Fruit fly (Drosophila melanogaster) whole organism, embryonic: ENCODE results near the gene St2.

Experiments used
- ATbp ChIP-seq: fragments of 200-800 bp; sonication (Bioruptor generic); optimal IDR thresholded peaks from 2 replicates; lab custom pipeline; 2017; ENCODE audit warnings: missing biosample characterization, mild to moderate bottlenecking, missing genetic modification characterization, missing genetic modification reagents
- C15 ChIP-seq: fragments of 200-800 bp; sonication (Bioruptor generic); IDR thresholded peaks from 3 replicates; pipeline ENCODE4 v1.3.6; 2022; ENCODE audit warnings: missing biosample characterization, missing genetic modification characterization
- CG1024 ChIP-seq: fragments of 200-800 bp; sonication (Bioruptor generic); IDR thresholded peaks from 2 replicates; pipeline ENCODE4 v1.3.6; 2022; ENCODE audit warnings: missing biosample characterization, missing genetic modification characterization
- CG10274 ChIP-seq: fragments of 200-800 bp; sonication (Bioruptor generic); optimal IDR thresholded peaks from 3 replicates; lab custom pipeline; 2017; ENCODE audit warnings: missing biosample characterization, mild to moderate bottlenecking, missing genetic modification characterization
- CG10959 ChIP-seq: fragments of 200-800 bp; sonication (Bioruptor generic); IDR thresholded peaks from 2 replicates; pipeline ENCODE4 v1.3.6; 2022; ENCODE audit warnings: missing biosample characterization, missing genetic modification characterization
- CG11085 ChIP-seq: fragments of 200-800 bp; sonication (Bioruptor generic); IDR thresholded peaks from 2 replicates; pipeline ENCODE4 v1.3.6; 2022; ENCODE audit warnings: missing biosample characterization, missing genetic modification characterization
- CG12299 ChIP-seq: fragments of 200-800 bp; sonication (Bioruptor generic); optimal IDR thresholded peaks from 2 replicates; lab custom pipeline; 2018; ENCODE audit warnings: missing biosample characterization, mild to moderate bottlenecking, missing genetic modification characterization
- CG12391 ChIP-seq: fragments of 200-800 bp; sonication (Bioruptor generic); optimal IDR thresholded peaks from 3 replicates; lab custom pipeline; 2018; ENCODE audit warnings: missing biosample characterization, mild to moderate bottlenecking, missing genetic modification characterization, moderate library complexity
- CG14014 ChIP-seq: fragments of 200-800 bp; sonication (Bioruptor generic); IDR thresholded peaks from 2 replicates; pipeline ENCODE4 v1.3.6; 2022; ENCODE audit warnings: missing biosample characterization, missing genetic modification characterization
- CG15011 ChIP-seq: fragments of 200-800 bp; sonication (Bioruptor generic); optimal IDR thresholded peaks from 3 replicates; lab custom pipeline; 2018; ENCODE audit warnings: missing biosample characterization, mild to moderate bottlenecking, missing genetic modification characterization
- CG15696 ChIP-seq: fragments of 200-800 bp; sonication (Bioruptor generic); optimal IDR thresholded peaks from 2 replicates; lab custom pipeline; 2019; ENCODE audit warnings: missing biosample characterization, mild to moderate bottlenecking, missing genetic modification characterization, moderate library complexity
- CG16779 ChIP-seq: fragments of 200-800 bp; sonication (Bioruptor generic); IDR thresholded peaks from 2 replicates; pipeline ENCODE4 v1.3.6; 2022; ENCODE audit warnings: missing biosample characterization, missing genetic modification characterization
- CG16815 ChIP-seq: fragments of 200-800 bp; sonication (Bioruptor generic); optimal IDR thresholded peaks from 3 replicates; lab custom pipeline; 2017; ENCODE audit warnings: missing biosample characterization, mild to moderate bottlenecking, missing genetic modification characterization
- CG17802 ChIP-seq: fragments of 200-800 bp; sonication (Bioruptor generic); optimal IDR thresholded peaks from 2 replicates; lab custom pipeline; 2018; ENCODE audit warnings: missing biosample characterization, mild to moderate bottlenecking, missing genetic modification characterization, moderate library complexity
- CG2202 ChIP-seq: fragments of 200-800 bp; sonication (Bioruptor generic); optimal IDR thresholded peaks from 2 replicates; lab custom pipeline; 2018; ENCODE audit warnings: missing biosample characterization, mild to moderate bottlenecking, missing genetic modification characterization
- CG3838 ChIP-seq: fragments of 200-800 bp; sonication (Bioruptor generic); optimal IDR thresholded peaks from 3 replicates; lab custom pipeline; 2016; ENCODE audit warnings: missing biosample characterization, missing genetic modification characterization
- CG3847 ChIP-seq: fragments of 200-800 bp; sonication (Bioruptor generic); IDR thresholded peaks from 2 replicates; pipeline ENCODE4 v1.3.6; 2022; ENCODE audit warnings: missing biosample characterization, missing genetic modification characterization
- CG43689 ChIP-seq: fragments of 200-800 bp; sonication (Bioruptor generic); IDR thresholded peaks from 2 replicates; pipeline ENCODE4 v1.3.6; 2022; ENCODE audit warnings: missing biosample characterization, missing genetic modification characterization
- CG7987 ChIP-seq: fragments of 200-800 bp; sonication (Bioruptor generic); optimal IDR thresholded peaks from 2 replicates; lab custom pipeline; 2018; ENCODE audit warnings: missing biosample characterization, mild to moderate bottlenecking, missing genetic modification characterization, moderate library complexity
- CG8478 ChIP-seq: fragments of >200 bp; optimal IDR thresholded peaks from 2 replicates; lab custom pipeline; 2018
- CG8924 ChIP-seq: fragments of 200-800 bp; optimal IDR thresholded peaks from 3 replicates; lab custom pipeline; 2019; ENCODE audit warnings: missing biosample characterization, mild to moderate bottlenecking, missing genetic modification characterization, moderate library complexity
- CG9215 ChIP-seq: fragments of 200-800 bp; sonication (Bioruptor generic); IDR thresholded peaks from 2 replicates; pipeline ENCODE4 v1.3.6; 2022; ENCODE audit warnings: missing biosample characterization, missing genetic modification characterization
- Dfd ChIP-seq, 2 experiments: fragments of >200 bp; optimal IDR thresholded peaks; 2 replicates each; lab custom pipeline; 2017; ENCODE audit warnings: missing biosample characterization in 2 of 2, missing genetic modification characterization in 2 of 2
- Drgx ChIP-seq: fragments of 200-800 bp; sonication (Bioruptor generic); IDR thresholded peaks from 2 replicates; pipeline ENCODE4 v1.3.6; 2022; ENCODE audit warnings: missing biosample characterization, missing genetic modification characterization
- Elba2 ChIP-seq: fragments of 200-800 bp; sonication (Bioruptor generic); optimal IDR thresholded peaks from 3 replicates; lab custom pipeline; 2016; ENCODE audit warnings: missing biosample characterization, missing genetic modification characterization
- Ets65A ChIP-seq: fragments of 200-800 bp; sonication (Bioruptor generic); peaks from one replicate; lab custom pipeline; 2016; ENCODE audit warnings: missing biosample characterization, missing genetic modification characterization
- Mrtf ChIP-seq: fragments of 200-800 bp; sonication (Bioruptor generic); IDR thresholded peaks from 3 replicates; pipeline ENCODE4 v1.3.6; 2022; ENCODE audit warnings: missing biosample characterization, missing genetic modification characterization
- Neu2 ChIP-seq: fragments of 200-800 bp; sonication (Bioruptor generic); optimal IDR thresholded peaks from 3 replicates; lab custom pipeline; 2016; ENCODE audit warnings: missing biosample characterization, missing genetic modification characterization, borderline replicate concordance
- Nf-YA ChIP-seq: fragments of 200-800 bp; sonication (Bioruptor generic); IDR thresholded peaks from 2 replicates; pipeline ENCODE4 v1.3.6; 2022; ENCODE audit warnings: missing biosample characterization, missing genetic modification characterization
- NfI ChIP-seq: fragments of 200-800 bp; sonication (Bioruptor generic); optimal IDR thresholded peaks from 3 replicates; lab custom pipeline; 2018; ENCODE audit warnings: missing biosample characterization, mild to moderate bottlenecking, missing genetic modification characterization, moderate library complexity
- Opbp ChIP-seq: fragments of 200-800 bp; sonication (Bioruptor generic); IDR thresholded peaks from 3 replicates; pipeline ENCODE4 v1.3.6; 2022; ENCODE audit warnings: missing biosample characterization, missing genetic modification characterization; ENCODE audit not compliant: partially characterized antibody
- Sox102F ChIP-seq: fragments of 200-800 bp; sonication (Bioruptor generic); optimal IDR thresholded peaks from 2 replicates; lab custom pipeline; 2018; ENCODE audit warnings: missing biosample characterization, mild to moderate bottlenecking, missing genetic modification characterization, moderate library complexity
- Trl ChIP-seq, 3 experiments: fragments of >200 bp in 2 of 3; fragments of 200-800 bp in 1 of 3; sonication (Bioruptor generic) in 1 of 3; optimal IDR thresholded peaks; 2 replicates in 1 of 3; 3 replicates in 2 of 3; lab custom pipeline; 2016 to 2017; ENCODE audit warnings: missing biosample characterization in 1 of 3, missing genetic modification characterization in 1 of 3
- ase ChIP-seq: fragments of 200-800 bp; sonication (Bioruptor generic); IDR thresholded peaks from 3 replicates; pipeline ENCODE4 v1.3.6; 2022; ENCODE audit warnings: missing biosample characterization, missing genetic modification characterization
- ash1 ChIP-seq: fragments of 200-800 bp; sonication (Bioruptor generic); optimal IDR thresholded peaks from 2 replicates; lab custom pipeline; 2018; ENCODE audit warnings: missing biosample characterization, mild to moderate bottlenecking, missing genetic modification characterization
- chinmo ChIP-seq: fragments of 200-800 bp; sonication (Bioruptor generic); IDR thresholded peaks from 4 replicates; pipeline ENCODE4 v1.3.6; 2022; ENCODE audit warnings: missing biosample characterization, missing genetic modification characterization; ENCODE audit not compliant: partially characterized antibody
- chm ChIP-seq: fragments of 200-800 bp; sonication (Bioruptor generic); IDR thresholded peaks from 2 replicates; pipeline ENCODE4 v1.3.6; 2022; ENCODE audit warnings: missing biosample characterization, missing genetic modification characterization
- croc ChIP-seq: fragments of 200-800 bp; sonication (Bioruptor generic); conservative IDR thresholded peaks from 3 replicates; pipeline ENCODE4 v1.3.6; 2022; ENCODE audit warnings: missing biosample characterization, missing genetic modification characterization
- eve ChIP-seq, 2 experiments: fragments of >200 bp; optimal IDR thresholded peaks; 2 replicates each; lab custom pipeline; 2017; ENCODE audit warnings: missing biosample characterization in 2 of 2, missing genetic modification characterization in 2 of 2
- fd96Cb ChIP-seq: fragments of 200-800 bp; sonication (Bioruptor generic); optimal IDR thresholded peaks from 2 replicates; lab custom pipeline; 2018; ENCODE audit warnings: missing biosample characterization, mild to moderate bottlenecking, missing genetic modification characterization, moderate library complexity
- hth ChIP-seq: fragments of >200 bp; optimal IDR thresholded peaks from 2 replicates; lab custom pipeline; 2017; ENCODE audit warnings: inconsistent platforms
- knrl ChIP-seq: fragments of 200-800 bp; sonication (Bioruptor generic); IDR thresholded peaks from 3 replicates; pipeline ENCODE4 v1.3.6; 2022; ENCODE audit warnings: missing biosample characterization, missing genetic modification characterization; ENCODE audit not compliant: partially characterized antibody
- mld ChIP-seq: fragments of 200-800 bp; sonication (Bioruptor generic); IDR thresholded peaks from 3 replicates; pipeline ENCODE4 v1.3.6; 2022; ENCODE audit warnings: missing biosample characterization, missing genetic modification characterization; ENCODE audit not compliant: partially characterized antibody
- nau ChIP-seq: fragments of 200-800 bp; sonication (Bioruptor generic); optimal IDR thresholded peaks from 3 replicates; lab custom pipeline; 2017; ENCODE audit warnings: missing biosample characterization, mild to moderate bottlenecking, missing genetic modification characterization, missing genetic modification reagents
- pho ChIP-seq: fragments of 200-800 bp; sonication (Bioruptor generic); optimal IDR thresholded peaks from 2 replicates; lab custom pipeline; 2016; ENCODE audit warnings: missing biosample characterization, missing genetic modification characterization
- ro ChIP-seq: fragments of 200-800 bp; sonication (Bioruptor generic); IDR thresholded peaks from 2 replicates; pipeline ENCODE4 v1.3.6; 2022; ENCODE audit warnings: missing biosample characterization, missing genetic modification characterization
- seq ChIP-seq: fragments of 200-800 bp; sonication (Bioruptor generic); IDR thresholded peaks from 2 replicates; pipeline ENCODE4 v1.3.6; 2022; ENCODE audit warnings: missing biosample characterization, missing genetic modification characterization
- wor ChIP-seq: fragments of 200-800 bp; sonication (Bioruptor generic); IDR thresholded peaks from 2 replicates; pipeline ENCODE4 v1.3.6; 2022; ENCODE audit warnings: missing biosample characterization, missing genetic modification characterization
- zfh2 ChIP-seq: fragments of 200-800 bp; sonication (Bioruptor generic); optimal IDR thresholded peaks from 2 replicates; lab custom pipeline; 2016; ENCODE audit warnings: missing biosample characterization, missing genetic modification characterization

St2 gene

DNA sequence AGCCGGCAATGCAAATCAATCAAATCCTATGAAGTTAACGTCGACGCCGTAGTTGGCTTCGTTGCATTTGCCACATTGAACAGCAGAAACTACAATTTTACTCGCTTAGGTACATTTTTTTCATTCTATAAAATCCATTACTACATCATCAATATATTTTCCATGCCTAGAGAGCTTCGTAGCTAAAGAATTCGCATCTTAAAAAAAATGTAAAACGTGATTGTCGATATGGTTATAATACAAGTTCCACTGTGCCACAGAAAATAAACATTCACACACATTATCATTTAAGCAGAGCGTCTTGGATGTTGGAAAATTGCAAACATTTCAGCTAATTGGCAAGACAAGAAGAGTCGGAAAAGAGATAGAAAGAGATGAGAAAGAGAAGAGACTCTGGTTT lies 23.7 kb upstream of the St2 start:
- TF ChIP-seq Ets65A (GFP tag; lab: Kevin White, UChicago): peak; percentile 22
- no peak for TF ChIP-seq ash1
- TF ChIP-seq nau: no peak
- TF ChIP-seq eve (GFP tag; optimal IDR thresholded peaks at IDR 0.05; lab: Kevin White, UChicago): no peak
- no peak for TF ChIP-seq Trl (optimal IDR thresholded peaks at IDR 0.05; lab: Kevin White, UChicago)
- no peak for TF ChIP-seq Trl (GFP tag; optimal IDR thresholded peaks at IDR 0.05; lab: Kevin White, UChicago)
- TF ChIP-seq CG9215 (GFP tag; lab: Robert Waterston, UW): no peak
- TF ChIP-seq Drgx (GFP tag; lab: Robert Waterston, UW): peak; percentile 60
- TF ChIP-seq CG12299 (tag; lab: Kevin White, UChicago): no peak
- no peak for TF ChIP-seq pho (GFP tag; lab: Kevin White, UChicago)
- TF ChIP-seq ase (GFP tag; lab: Robert Waterston, UW): no peak
- no peak for TF ChIP-seq chinmo (GFP tag; lab: Robert Waterston, UW)
- peak; percentile 73 for TF ChIP-seq Elba2
- TF ChIP-seq CG16815 (GFP tag; lab: Kevin White, UChicago): no peak
- TF ChIP-seq, all 482 proteins: peak for 3

DNA sequence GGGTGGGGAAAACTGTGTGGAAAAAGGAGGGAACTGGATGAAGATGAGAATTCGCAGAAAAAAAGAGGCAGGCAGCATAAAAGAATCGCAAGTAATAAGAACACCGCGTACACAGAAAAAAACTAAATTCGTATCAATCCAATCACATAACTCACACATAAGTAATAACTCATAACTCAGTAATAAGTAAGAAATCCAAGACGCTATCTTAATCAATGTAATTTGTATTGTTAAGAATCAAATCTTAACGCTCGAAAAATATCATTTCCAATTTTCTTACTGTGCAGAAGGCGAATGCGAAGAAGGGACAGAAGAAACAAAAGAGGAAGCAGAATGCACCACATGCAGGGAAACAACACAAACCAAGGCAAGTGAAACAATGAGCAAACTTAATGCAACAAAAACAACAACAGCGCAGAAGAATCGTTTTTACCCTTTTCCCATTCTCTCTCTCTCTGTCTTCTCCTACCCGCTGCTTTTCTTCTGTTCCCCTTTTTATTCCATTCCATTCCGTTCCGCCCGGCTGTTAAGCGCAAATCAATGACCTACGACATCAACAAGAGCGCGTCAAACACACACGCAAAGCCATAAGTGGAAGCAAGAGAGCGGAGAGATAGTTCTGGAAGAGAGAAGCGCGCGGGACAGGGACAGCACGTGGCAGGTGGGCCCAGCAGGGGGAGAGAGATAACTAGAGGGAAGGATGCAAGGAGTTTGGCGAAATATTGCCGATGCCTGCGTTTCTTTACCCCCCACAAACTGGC lies 22.4 kb upstream of the St2 start:
- TF ChIP-seq CG15011 (GFP tag; lab: Kevin White, UChicago): peak; percentile 64
- peak; percentile 68 for TF ChIP-seq ATbp (GFP tag; lab: Kevin White, UChicago)
- no peak for TF ChIP-seq C15 (GFP tag; lab: Robert Waterston, UW)
- TF ChIP-seq hth (lab: Kevin White, UChicago): no peak
- peak; percentile 40 for TF ChIP-seq CG17802 (tag; lab: Kevin White, UChicago)
- TF ChIP-seq Nf-YA (GFP tag; lab: Robert Waterston, UW): peak; percentile 59; the same call in 1 of the 2 replicates
- peak; percentile 80; the same call in 1 of the 2 replicates for TF ChIP-seq CG10959 (GFP tag; lab: Robert Waterston, UW)
- peak; percentile 42; the same call in 1 of the 2 replicates for TF ChIP-seq CG1024 (GFP tag; lab: Robert Waterston, UW)
- no peak for TF ChIP-seq Dfd (GFP tag; optimal IDR thresholded peaks at IDR 0.05; lab: Kevin White, UChicago)
- no peak for TF ChIP-seq Neu2 (GFP tag; lab: Kevin White, UChicago)
- TF ChIP-seq fd96Cb (tag; lab: Kevin White, UChicago): peak; percentile 81
- TF ChIP-seq zfh2 (GFP tag; lab: Kevin White, UChicago): peak; percentile 43
- TF ChIP-seq chm: peak; percentile 83
- TF ChIP-seq CG8478 (lab: Kevin White, UChicago): no peak
- peak; percentile 87 for TF ChIP-seq CG12391
- peak; percentile 55 for TF ChIP-seq NfI
- no peak for TF ChIP-seq CG11085 (GFP tag; lab: Robert Waterston, UW)
- TF ChIP-seq wor: 0 out of 2 replicates have a peak, but pooled peaks have one; percentile 39
- peak; percentile 63 for TF ChIP-seq CG15696 (tag; lab: Kevin White, UChicago)
- TF ChIP-seq knrl (GFP tag; lab: Robert Waterston, UW): no peak
- TF ChIP-seq CG2202 (tag; lab: Kevin White, UChicago): peak; percentile 79
- peak; percentile 82 for TF ChIP-seq Sox102F
- no peak; the same call in 1 of the 2 replicates for TF ChIP-seq CG14014 (GFP tag; lab: Robert Waterston, UW)
- TF ChIP-seq seq (GFP tag; lab: Robert Waterston, UW): 0 out of 2 replicates have a peak, but pooled peaks have one; percentile 22
- no peak for TF ChIP-seq mld (GFP tag; lab: Robert Waterston, UW)
- TF ChIP-seq CG10274 (GFP tag; lab: Kevin White, UChicago): no peak
- peak; percentile 82 for TF ChIP-seq CG8924 (tag; lab: Kevin White, UChicago)
- no peak for TF ChIP-seq Mrtf (GFP tag; lab: Robert Waterston, UW)
- TF ChIP-seq croc (GFP tag; lab: Robert Waterston, UW): peak; percentile 59
- TF ChIP-seq CG16779 (GFP tag; lab: Robert Waterston, UW): no peak
- no peak for TF ChIP-seq CG3838 (GFP tag; lab: Kevin White, UChicago)
- TF ChIP-seq Opbp (GFP tag; lab: Robert Waterston, UW): no peak
- TF ChIP-seq CG43689 (GFP tag; lab: Robert Waterston, UW): 0 out of 2 replicates have a peak, but pooled peaks have one; percentile 19
- peak; percentile 53; the same call in 1 of the 2 replicates for TF ChIP-seq ro (GFP tag; lab: Robert Waterston, UW)
- 0 out of 2 replicates have a peak, but pooled peaks have one; percentile 33 for TF ChIP-seq CG3847 (GFP tag; lab: Robert Waterston, UW)
- no peak for TF ChIP-seq CG7987
